Fruit fly (Drosophila melanogaster): ENCODE data around the gene CG32086.

- TF ChIP-seq EcR (GFP tag; optimal IDR thresholded peaks at IDR 0.05) (no peak), usp (GFP tag; optimal IDR thresholded peaks at IDR 0.05) (no peak)
Measured at dm6 chr3L:11561946-11562760, 21.7 kb downstream of the CG32086 start, which contains the start of the genes CG7394 and Mob2.

All from whole organism.